Worm (Caenorhabditis elegans) whole organism, late embryonic: ENCODE measurements around the gene skpo-2.

Experiments used
- F13H6.1 ChIP-seq: sonication (generic microtip); optimal IDR thresholded peaks from 2 replicates; lab custom pipeline; 2016; ENCODE audit warnings: missing genetic modification characterization, missing compliant biosample characterization
- elt-2 ChIP-seq: sonication (generic microtip); optimal IDR thresholded peaks from 2 replicates; lab custom pipeline; 2016; ENCODE audit warnings: missing genetic modification reagents, missing genetic modification characterization, missing compliant biosample characterization
- fkh-6 ChIP-seq: sonication (generic microtip); optimal IDR thresholded peaks from 2 replicates; lab custom pipeline; 2016; ENCODE audit warnings: missing genetic modification characterization, missing compliant biosample characterization
- pag-3 ChIP-seq: sonication (generic microtip); optimal IDR thresholded peaks from 2 replicates; lab custom pipeline; 2016; ENCODE audit warnings: missing compliant biosample characterization, missing genetic modification characterization, borderline replicate concordance
- pat-9 ChIP-seq: fragments of 200-800 bp; sonication (Bioruptor generic); optimal IDR thresholded peaks from 2 replicates; lab custom pipeline; 2018; ENCODE audit warnings: mild to moderate bottlenecking, missing genetic modification characterization, moderate library complexity, missing compliant biosample characterization
- zip-5 ChIP-seq: sonication (generic microtip); optimal IDR thresholded peaks from 2 replicates; lab custom pipeline; 2016; ENCODE audit warnings: missing genetic modification characterization, missing compliant biosample characterization

DNA sequence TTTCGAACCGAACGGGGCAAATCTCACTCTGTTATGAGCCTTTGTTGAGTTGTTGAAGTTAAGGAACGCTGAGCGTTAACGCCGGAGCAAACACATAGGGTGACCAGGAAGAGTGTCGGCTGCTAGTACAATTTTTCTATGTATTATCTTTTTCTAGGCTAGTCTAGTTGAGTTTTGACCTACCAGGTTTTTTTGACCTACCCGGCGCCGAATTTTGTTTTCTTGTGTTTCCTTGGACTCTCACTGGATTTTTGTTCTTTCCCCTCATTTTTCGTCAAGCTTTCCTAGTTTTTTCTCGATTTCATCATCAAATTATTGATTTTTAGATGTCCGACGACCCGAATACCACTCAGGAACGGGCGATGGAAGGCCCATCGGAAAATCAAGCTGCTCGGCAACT is 54.8 kb downstream of the skpo-2 start, which contains the start of gene T06D4.1:
- TF ChIP-seq pat-9 (tag; lab: Kevin White, UChicago) = no peak
- TF ChIP-seq pag-3 (tag; lab: Kevin White, UChicago) = no peak
- TF ChIP-seq zip-5 (tag; lab: Kevin White, UChicago) = no peak
- TF ChIP-seq elt-2 (tag; lab: Kevin White, UChicago) = no peak
- TF ChIP-seq fkh-6 (tag; lab: Kevin White, UChicago) = no peak
- TF ChIP-seq F13H6.1 (tag; lab: Kevin White, UChicago) = no peak
